Worm (Caenorhabditis elegans) whole organism, L1 larva: ENCODE results near the gene bath-23.

Experiments used
- jun-1 ChIP-seq: fragments of 150-350 bp; optimal IDR thresholded peaks from 2 replicates; lab custom pipeline; 2014; ENCODE audit warnings: missing biosample characterization, missing genetic modification reagents, missing genetic modification characterization
- lsy-2 ChIP-seq, 2 experiments: fragments of 150-350 bp; optimal IDR thresholded peaks; 2 replicates each; lab custom pipeline; 2014; ENCODE audit warnings: missing biosample characterization in 2 of 2, missing genetic modification characterization in 2 of 2
- mdl-1 ChIP-seq, 2 experiments: fragments of 150-350 bp; optimal IDR thresholded peaks; 2 replicates each; lab custom pipeline; 2014 to 2017; ENCODE audit warnings: missing biosample characterization in 2 of 2, missing genetic modification characterization in 2 of 2, inconsistent platforms in 1 of 2
- nhr-28 ChIP-seq: fragments of 150-350 bp; optimal IDR thresholded peaks from 2 replicates; lab custom pipeline; 2014; ENCODE audit warnings: missing biosample characterization, missing genetic modification characterization
- nhr-90 ChIP-seq: sonication (generic microtip); optimal IDR thresholded peaks from 2 replicates; lab custom pipeline; 2016; ENCODE audit warnings: mild to moderate bottlenecking, missing genetic modification characterization, missing compliant biosample characterization; ENCODE audit not compliant: poor library complexity
- sptf-1 ChIP-seq: fragments of 150-350 bp; optimal IDR thresholded peaks from 2 replicates; lab custom pipeline; 2014; ENCODE audit warnings: missing biosample characterization, missing genetic modification characterization
- ztf-11 ChIP-seq, 2 experiments: sonication (generic microtip); optimal IDR thresholded peaks; 2 replicates each; lab custom pipeline; 2016 to 2017; ENCODE audit warnings: missing genetic modification characterization in 2 of 2, missing biosample characterization in 1 of 2, missing compliant biosample characterization in 1 of 2
- ztf-4 ChIP-seq: fragments of 150-350 bp; optimal IDR thresholded peaks from 2 replicates; lab custom pipeline; 2014; ENCODE audit warnings: missing biosample characterization, missing genetic modification characterization

- TF ChIP-seq ztf-11 (tag; optimal IDR thresholded peaks at IDR 0.05; lab: Kevin White, UChicago) (no peak), ztf-4 (tag; lab: Kevin White, UChicago) (no peak), nhr-90 (tag; lab: Kevin White, UChicago) (no peak), nhr-28 (tag; lab: Kevin White, UChicago) (no peak), sptf-1 (tag; lab: Kevin White, UChicago) (no peak), jun-1 (tag; lab: Kevin White, UChicago) (no peak), lsy-2 (tag; optimal IDR thresholded peaks at IDR 0.05; lab: Kevin White, UChicago) (no peak), mdl-1 (tag; optimal IDR thresholded peaks at IDR 0.05; lab: Kevin White, UChicago) (no peak)
Measured at ce11 chrII:3387503-3387902, 16.4 kb downstream of the bath-23 start, which contains the start of gene T06D4.6.
